Worm (Caenorhabditis elegans) whole organism, young adult: ENCODE measurements around the gene str-220.

ENCODE experiments used
- D2030.7 ChIP-seq: fragments of 200-800 bp; sonication (Bioruptor generic); IDR thresholded peaks from 2 replicates; pipeline ENCODE4 v1.3.6; 2022; ENCODE audit warnings: missing genetic modification reagents, missing genetic modification characterization, missing compliant biosample characterization
- F23B12.7 ChIP-seq: sonication (generic microtip); optimal IDR thresholded peaks from 2 replicates; lab custom pipeline; 2017; ENCODE audit warnings: missing genetic modification characterization, mild to moderate bottlenecking, missing compliant biosample characterization, antibody characterized with exemption, moderate library complexity; ENCODE audit not compliant: insufficient read depth
- F33H1.4 ChIP-seq: fragments of 200-800 bp; sonication (Bioruptor generic); IDR thresholded peaks from 2 replicates; pipeline ENCODE4 v1.3.6; 2022; ENCODE audit warnings: missing genetic modification reagents, missing genetic modification characterization, missing compliant biosample characterization
- K12H6.12 ChIP-seq: fragments of 200-800 bp; sonication (Bioruptor generic); optimal IDR thresholded peaks from 2 replicates; lab custom pipeline; 2018; ENCODE audit warnings: mild to moderate bottlenecking, missing genetic modification characterization, missing compliant biosample characterization
- Y79H2A.3 ChIP-seq: fragments of 200-800 bp; sonication (Bioruptor generic); conservative IDR thresholded peaks from 2 replicates; pipeline ENCODE4 v1.3.6; 2022; ENCODE audit warnings: missing genetic modification reagents, missing genetic modification characterization, missing compliant biosample characterization
- ZK185.1 ChIP-seq: sonication (generic microtip); optimal IDR thresholded peaks from 2 replicates; lab custom pipeline; 2016; ENCODE audit warnings: mild to moderate bottlenecking, missing genetic modification characterization, missing compliant biosample characterization; ENCODE audit not compliant: poor library complexity, severe bottlenecking
- aptf-2 ChIP-seq: fragments of 200-800 bp; sonication (Bioruptor generic); conservative IDR thresholded peaks from 2 replicates; pipeline ENCODE4 v1.3.6; 2022; ENCODE audit warnings: missing genetic modification reagents, missing genetic modification characterization, missing compliant biosample characterization
- attf-5 ChIP-seq: fragments of 200-800 bp; sonication (Bioruptor generic); optimal IDR thresholded peaks from 2 replicates; lab custom pipeline; 2018; ENCODE audit warnings: mild to moderate bottlenecking, missing genetic modification characterization, missing compliant biosample characterization
- bed-1 ChIP-seq: fragments of 200-800 bp; sonication (Bioruptor generic); IDR thresholded peaks from 2 replicates; pipeline ENCODE4 v1.3.6; 2022; ENCODE audit warnings: missing genetic modification reagents, missing genetic modification characterization, missing compliant biosample characterization
- cebp-1 ChIP-seq, 2 experiments: fragments of 200-800 bp in 1 of 2; sonication (Bioruptor generic) in 1 of 2; sonication (generic microtip) in 1 of 2; IDR thresholded peaks in 1 of 2; optimal IDR thresholded peaks in 1 of 2; 2 replicates each; pipeline versions ENCODE4 v1.3.6 to Lab custom; 2017 to 2022; ENCODE audit warnings: missing compliant biosample characterization in 2 of 2, missing genetic modification characterization in 2 of 2, mild to moderate bottlenecking in 1 of 2, missing genetic modification reagents in 1 of 2, moderate library complexity in 1 of 2
- ceh-91 ChIP-seq: fragments of 200-800 bp; sonication (Bioruptor generic); IDR thresholded peaks from 2 replicates; pipeline ENCODE4 v1.3.6; 2022; ENCODE audit warnings: missing genetic modification reagents, missing genetic modification characterization, missing compliant biosample characterization
- dox-1 ChIP-seq: fragments of 200-800 bp; sonication (Bioruptor generic); IDR thresholded peaks from 2 replicates; pipeline ENCODE4 v1.3.6; 2022; ENCODE audit warnings: missing genetic modification reagents, missing genetic modification characterization, missing compliant biosample characterization
- dpl-1 ChIP-seq: fragments of 150-350 bp; optimal IDR thresholded peaks from 2 replicates; lab custom pipeline; 2014; ENCODE audit warnings: missing biosample characterization, missing genetic modification reagents, missing genetic modification characterization
- efl-1 ChIP-seq: fragments of 150-350 bp; optimal IDR thresholded peaks from 2 replicates; lab custom pipeline; 2014; ENCODE audit warnings: missing biosample characterization, missing genetic modification reagents, missing genetic modification characterization
- hlh-12 ChIP-seq: sonication (generic microtip); optimal IDR thresholded peaks from 2 replicates; lab custom pipeline; 2016; ENCODE audit warnings: missing genetic modification characterization, missing compliant biosample characterization
- hmg-1.2 ChIP-seq: fragments of 200-800 bp; sonication (Bioruptor generic); IDR thresholded peaks from 2 replicates; pipeline ENCODE4 v1.3.6; 2022; ENCODE audit warnings: missing genetic modification reagents, missing genetic modification characterization, missing compliant biosample characterization
- hsf-1 ChIP-seq: fragments of 200-800 bp; sonication (Bioruptor generic); IDR thresholded peaks from 2 replicates; pipeline ENCODE4 v1.3.6; 2022; ENCODE audit warnings: missing genetic modification reagents, missing genetic modification characterization, missing compliant biosample characterization
- let-607 ChIP-seq, 2 experiments: fragments of 200-800 bp in 1 of 2; sonication (Bioruptor generic) in 1 of 2; sonication (generic microtip) in 1 of 2; optimal IDR thresholded peaks; 2 replicates each; lab custom pipeline; 2016 to 2018; ENCODE audit warnings: mild to moderate bottlenecking in 2 of 2, missing compliant biosample characterization in 2 of 2, missing genetic modification characterization in 2 of 2, moderate library complexity in 2 of 2, missing genotype in 1 of 2
- lin-54 ChIP-seq: fragments of 200-800 bp; sonication (Bioruptor generic); optimal IDR thresholded peaks from 2 replicates; lab custom pipeline; 2018; ENCODE audit warnings: mild to moderate bottlenecking, missing genetic modification characterization, missing compliant biosample characterization
- lsl-1 ChIP-seq: fragments of 200-800 bp; sonication (Bioruptor generic); optimal IDR thresholded peaks from 2 replicates; lab custom pipeline; 2018; ENCODE audit warnings: mild to moderate bottlenecking, missing genetic modification characterization, moderate library complexity, missing compliant biosample characterization
- madf-6 ChIP-seq: fragments of 200-800 bp; sonication (Bioruptor generic); IDR thresholded peaks from 2 replicates; pipeline ENCODE4 v1.3.6; 2022; ENCODE audit warnings: missing genetic modification reagents, missing genetic modification characterization, missing compliant biosample characterization
- mcd-1 ChIP-seq: fragments of 200-800 bp; sonication (Bioruptor generic); IDR thresholded peaks from 2 replicates; pipeline ENCODE4 v1.3.6; 2022; ENCODE audit warnings: missing genetic modification reagents, missing genetic modification characterization, missing compliant biosample characterization
- nfya-2 ChIP-seq: fragments of 200-800 bp; sonication (Bioruptor generic); IDR thresholded peaks from 2 replicates; pipeline ENCODE4 v1.3.6; 2022; ENCODE audit warnings: missing genetic modification reagents, missing genetic modification characterization, missing compliant biosample characterization
- nhr-80 ChIP-seq: sonication (generic microtip); optimal IDR thresholded peaks from 2 replicates; lab custom pipeline; 2016; ENCODE audit warnings: missing genetic modification characterization, missing compliant biosample characterization
- pbrm-1 ChIP-seq: fragments of 200-800 bp; sonication (Bioruptor generic); IDR thresholded peaks from 2 replicates; pipeline ENCODE4 v1.3.6; 2022; ENCODE audit warnings: missing genetic modification reagents, missing genetic modification characterization, missing compliant biosample characterization
- pha-4 ChIP-seq: fragments of 150-350 bp; sonication (generic microtip); optimal IDR thresholded peaks from 2 replicates; lab custom pipeline; 2014; ENCODE audit warnings: missing biosample characterization, missing genetic modification reagents, missing genetic modification characterization
- sdz-38 ChIP-seq: sonication (generic microtip); optimal IDR thresholded peaks from 2 replicates; lab custom pipeline; 2016; ENCODE audit warnings: missing genotype, missing genetic modification characterization, missing compliant biosample characterization
- snpc-4 ChIP-seq, 5 experiments: fragments of 150-350 bp in 1 of 5; sonication (generic microtip) in 4 of 5; optimal IDR thresholded peaks; 2 replicates each; lab custom pipeline; 2014 to 2018; ENCODE audit warnings: missing genetic modification characterization in 5 of 5, missing biosample characterization in 3 of 5, antibody characterized with exemption in 2 of 5, mild to moderate bottlenecking in 2 of 5, missing compliant biosample characterization in 2 of 5, missing genotype in 2 of 5, moderate library complexity in 2 of 5, missing genetic modification reagents in 1 of 5
- unc-62 ChIP-seq: fragments of 150-350 bp; optimal IDR thresholded peaks from 2 replicates; lab custom pipeline; 2014; ENCODE audit warnings: missing biosample characterization, missing genetic modification reagents, missing genetic modification characterization
- ztf-18 ChIP-seq: sonication (generic microtip); optimal IDR thresholded peaks from 2 replicates; lab custom pipeline; 2016; ENCODE audit warnings: missing genotype, mild to moderate bottlenecking, missing genetic modification characterization, missing compliant biosample characterization
- ztf-26 ChIP-seq: sonication (generic microtip); optimal IDR thresholded peaks from 2 replicates; lab custom pipeline; 2017; ENCODE audit warnings: missing genetic modification characterization, missing compliant biosample characterization

Gene str-220

DNA sequence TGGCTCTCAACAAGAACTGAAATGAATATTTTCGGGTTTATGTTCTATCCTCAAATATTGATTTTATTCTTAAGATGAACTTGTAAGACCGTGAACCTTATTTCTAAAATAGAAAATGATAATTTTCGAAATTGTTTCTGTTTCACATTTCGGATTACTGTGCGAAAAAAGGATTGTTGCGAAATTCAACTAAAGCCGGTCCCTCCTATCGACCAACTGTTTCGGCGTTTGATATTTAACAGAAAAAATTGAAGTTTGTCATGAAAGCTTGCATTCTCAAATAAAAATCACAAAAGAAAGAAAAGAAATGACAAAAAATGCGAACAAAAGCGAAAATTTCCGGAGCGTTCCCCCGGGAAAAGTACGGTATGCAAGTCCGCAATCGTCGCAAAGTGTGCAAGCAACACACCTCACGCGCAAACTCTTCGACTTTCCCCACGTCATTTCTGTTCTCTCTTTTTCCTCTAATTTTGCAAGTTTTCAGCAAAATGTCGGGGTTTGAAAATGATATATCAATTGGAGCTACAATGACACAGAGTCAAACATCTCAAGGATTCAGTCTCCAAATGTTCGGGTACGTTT lies 22.0 kb downstream of the str-220 start, which contains the start of gene C34D4.4:
C34D4.4 (plus strand) TSS at position 342 of the 582 bp plus-strand sequence.
- peak; percentile 14; the same call in 1 of the 2 replicates for TF ChIP-seq D2030.7 (GFP tag; lab: Robert Waterston, UW)
- TF ChIP-seq madf-6 (GFP tag; lab: Robert Waterston, UW), result peak; percentile 43; the same call in 1 of the 2 replicates
- TF ChIP-seq pbrm-1 (GFP tag; lab: Robert Waterston, UW), result 0 out of 2 replicates have a peak, but pooled peaks have one; percentile 21
- no peak for TF ChIP-seq snpc-4 (GFP tag; optimal IDR thresholded peaks at IDR 0.05; lab: Kevin White, UChicago)
- TF ChIP-seq snpc-4 (tag; optimal IDR thresholded peaks at IDR 0.05; lab: Kevin White, UChicago), result peak in 2 of 4 experiments; percentile 42 to 54
- peak; percentile 43; the same call in 1 of the 2 replicates for TF ChIP-seq dox-1 (GFP tag; lab: Robert Waterston, UW)
- TF ChIP-seq lsl-1 (GFP tag; lab: Kevin White, UChicago), result peak; percentile 73
- TF ChIP-seq efl-1 (GFP tag; lab: Kevin White, UChicago), result peak; percentile 58
- TF ChIP-seq ceh-91 (GFP tag; lab: Robert Waterston, UW), result peak; percentile 52
- TF ChIP-seq dpl-1, result peak; percentile 21
- peak; percentile 93 for TF ChIP-seq aptf-2 (GFP tag; lab: Robert Waterston, UW)
- TF ChIP-seq mcd-1 (GFP tag; lab: Robert Waterston, UW), result 0 out of 2 replicates have a peak, but pooled peaks have one; percentile 9
- peak; percentile 54 for TF ChIP-seq K12H6.12 (tag; lab: Kevin White, UChicago)
- no peak for TF ChIP-seq ztf-26 (tag; lab: Kevin White, UChicago)
- TF ChIP-seq F33H1.4 (GFP tag; lab: Robert Waterston, UW), result peak; percentile 36; the same call in 1 of the 2 replicates
- 0 out of 2 replicates have a peak, but pooled peaks have one; percentile 55 for TF ChIP-seq hsf-1
- TF ChIP-seq nfya-2, result no peak
- TF ChIP-seq cebp-1 (GFP tag; IDR thresholded peaks at IDR 0.05; lab: Robert Waterston, UW), result peak; percentile 60; the same call in 1 of the 2 replicates
- TF ChIP-seq cebp-1 (tag; optimal IDR thresholded peaks at IDR 0.05; lab: Kevin White, UChicago), result peak; percentile 94
- no peak for TF ChIP-seq sdz-38
- no peak for TF ChIP-seq bed-1
- TF ChIP-seq hmg-1.2 (GFP tag; lab: Robert Waterston, UW), result peak; percentile 14; the same call in 1 of the 2 replicates
- TF ChIP-seq lin-54 (GFP tag; lab: Kevin White, UChicago), result peak; percentile 27

DNA sequence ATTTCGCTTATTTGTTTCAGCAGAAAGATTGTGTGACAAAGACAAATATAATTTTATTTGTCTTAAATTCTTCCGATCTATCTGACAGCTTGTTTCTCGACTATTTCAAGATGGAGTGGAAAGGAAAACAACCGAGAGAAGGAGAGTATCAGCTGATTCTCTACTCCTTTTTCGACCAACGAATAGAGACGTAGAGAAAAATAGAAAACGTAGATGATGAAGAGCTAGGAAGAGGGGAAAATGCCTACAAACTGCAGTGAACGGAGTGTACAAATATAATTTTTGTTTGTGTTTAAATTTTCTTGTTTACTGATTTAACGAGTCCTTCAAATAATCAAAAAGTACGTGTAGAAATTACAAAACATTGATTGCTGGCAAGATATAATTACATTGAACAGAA lies 23.4 kb downstream of the str-220 start:
- no peak for TF ChIP-seq cebp-1 (GFP tag; IDR thresholded peaks at IDR 0.05; lab: Robert Waterston, UW)
- peak; percentile 26 for TF ChIP-seq cebp-1 (tag; optimal IDR thresholded peaks at IDR 0.05; lab: Kevin White, UChicago)
- no peak for TF ChIP-seq unc-62 (GFP tag; lab: Kevin White, UChicago)
- peak; percentile 2 for TF ChIP-seq ZK185.1
- peak; percentile 68 for TF ChIP-seq pha-4 (tag; lab: Kevin White, UChicago)
- peak; percentile 50; the same call in 1 of the 2 replicates for TF ChIP-seq hmg-1.2 (GFP tag; lab: Robert Waterston, UW)
- peak; percentile 24 for TF ChIP-seq nhr-80

DNA sequence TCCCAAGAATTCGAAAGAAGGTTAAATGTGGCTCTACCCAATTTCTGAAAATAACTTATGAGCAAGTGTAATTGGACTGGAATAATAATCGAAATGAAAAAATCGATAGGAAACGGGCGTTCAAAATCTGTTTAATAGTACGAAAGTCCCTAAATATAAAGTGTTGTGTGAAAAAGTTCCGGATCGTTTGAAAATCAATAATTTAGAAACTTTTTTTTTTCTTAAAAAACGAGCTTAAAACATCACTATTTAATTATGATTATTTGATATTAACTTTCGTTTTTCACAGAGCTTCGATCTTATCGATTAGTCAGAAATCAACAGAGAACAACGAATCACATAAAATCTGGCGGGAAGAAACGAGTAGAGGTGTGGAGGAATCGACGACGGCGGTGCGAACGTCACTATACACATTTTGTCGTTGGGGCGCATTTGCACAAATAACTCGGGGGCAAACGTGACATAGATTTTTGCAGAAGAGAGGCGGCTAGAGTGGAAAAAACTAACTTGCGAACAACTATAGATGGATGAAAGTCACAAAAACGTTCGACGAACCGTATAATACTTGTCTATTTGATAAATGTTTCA lies 26.4 kb downstream of the str-220 start, which contains the start of gene hecd-1:
hecd-1 (minus strand) TSS at position 51 of the 588 bp plus-strand sequence.
- TF ChIP-seq nhr-80 (peak; percentile 16), mcd-1 (GFP tag; lab: Robert Waterston, UW) (peak; percentile 35), hlh-12 (tag; lab: Kevin White, UChicago) (no peak), Y79H2A.3 (GFP tag; lab: Robert Waterston, UW) (no peak), ztf-18 (tag; lab: Kevin White, UChicago) (no peak), attf-5 (GFP tag; lab: Kevin White, UChicago) (peak; percentile 24), let-607 (tag; optimal IDR thresholded peaks at IDR 0.05; lab: Kevin White, UChicago) (peak in 1 of 2 experiments; percentile 11), F23B12.7 (tag; lab: Kevin White, UChicago) (peak; percentile 56)
